Worm (Caenorhabditis elegans): ENCODE data around the gene col-72.
"Not testable (repeated sequence)": the region's sequence is repeated elsewhere in the genome, so short reads cannot be mapped to it uniquely, and the experiment has no call there.

ce11 chrII:3567576-3567975, 43.6 kb upstream of the col-72 start:
- TF ChIP-seq saeg-2 (GFP tag; IDR thresholded peaks at IDR 0.05) (peak; percentile 73; the same call in 1 of the 2 replicates), spr-1 (tag; optimal IDR thresholded peaks at IDR 0.05) (peak; percentile 65)
- TF ChIP-seq skn-1, ceh-82, nhr-28 (tag; optimal IDR thresholded peaks at IDR 0.05): not testable (repeated sequence)

Measured in whole organism, L4 larva.